Fruit fly (Drosophila melanogaster) whole organism: ENCODE data around the gene Lrr47.

ENCODE experiments used
- CG8478 ChIP-seq: fragments of >200 bp; optimal IDR thresholded peaks from 2 replicates; lab custom pipeline; 2018; ENCODE audit warnings: inconsistent platforms
- Dll ChIP-seq: fragments of >200 bp; optimal IDR thresholded peaks from 2 replicates; lab custom pipeline; 2017
- EcR ChIP-seq, 2 experiments: fragments of >200 bp; optimal IDR thresholded peaks; 2 replicates each; lab custom pipeline; 2017; ENCODE audit warnings: missing biosample characterization in 2 of 2, missing genetic modification characterization in 2 of 2, missing genetic modification reagents in 2 of 2
- pan ChIP-seq: fragments of >200 bp; optimal IDR thresholded peaks from 2 replicates; lab custom pipeline; 2017
- psq ChIP-seq: fragments of >200 bp; optimal IDR thresholded peaks from 2 replicates; lab custom pipeline; 2017
- usp ChIP-seq: fragments of >200 bp; optimal IDR thresholded peaks from 2 replicates; lab custom pipeline; 2017; ENCODE audit warnings: missing biosample characterization, missing genetic modification characterization, mixed read lengths

Lrr47 gene

DNA sequence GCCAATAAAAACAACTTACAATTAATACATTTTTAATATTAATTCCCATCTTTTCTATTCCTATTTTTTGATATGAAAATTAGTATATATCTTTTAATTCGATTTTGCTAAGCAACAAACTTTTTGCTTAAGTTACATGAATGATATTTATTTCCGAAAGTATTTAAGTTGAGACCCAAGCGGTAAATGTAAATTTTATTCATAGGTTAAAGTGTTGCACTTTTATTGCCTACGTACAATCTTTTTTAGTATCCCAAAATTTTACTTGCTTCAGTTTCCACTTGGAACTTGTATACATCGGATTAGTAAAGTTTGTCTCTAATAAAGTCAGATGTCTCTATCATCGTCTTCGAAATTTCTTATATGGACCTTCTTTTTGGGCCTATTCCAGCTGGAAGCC, 14.4 kb downstream of the Lrr47 start, which contains the start of gene CG18301:
Gene CG18301, plus strand, starts transcription at position 301 of the 400 bp plus-strand sequence.
- TF ChIP-seq psq (lab: Kevin White, UChicago) (no peak), pan (lab: Kevin White, UChicago) (no peak), CG8478 (no peak), usp (GFP tag; lab: Kevin White, UChicago) (no peak)

DNA sequence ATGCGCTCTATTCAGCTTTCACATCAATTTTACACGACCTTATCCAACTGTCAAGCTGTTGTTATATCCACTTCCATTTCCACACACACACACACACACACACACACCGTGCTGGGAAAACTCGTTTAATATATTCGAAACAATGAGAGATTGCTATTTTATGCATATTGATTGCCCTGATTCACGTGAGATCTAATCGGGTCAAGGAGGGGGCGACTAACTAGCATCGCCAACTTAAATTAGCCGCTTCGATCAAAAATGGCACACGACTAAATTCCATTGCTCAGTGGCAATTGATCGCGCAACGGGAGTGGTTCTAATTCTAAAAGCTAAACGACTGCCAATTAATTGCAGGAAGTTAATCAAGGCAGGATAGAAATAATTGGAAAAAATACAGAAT, 16.9 kb downstream of the Lrr47 start, which contains the start of gene CG18302:
Gene CG18302, plus strand, starts transcription at position 301 of the 400 bp plus-strand sequence.
- no peak for TF ChIP-seq EcR (GFP tag; optimal IDR thresholded peaks at IDR 0.05; lab: Kevin White, UChicago)
- TF ChIP-seq CG8478 = no peak
- TF ChIP-seq usp (GFP tag; lab: Kevin White, UChicago) = no peak

DNA sequence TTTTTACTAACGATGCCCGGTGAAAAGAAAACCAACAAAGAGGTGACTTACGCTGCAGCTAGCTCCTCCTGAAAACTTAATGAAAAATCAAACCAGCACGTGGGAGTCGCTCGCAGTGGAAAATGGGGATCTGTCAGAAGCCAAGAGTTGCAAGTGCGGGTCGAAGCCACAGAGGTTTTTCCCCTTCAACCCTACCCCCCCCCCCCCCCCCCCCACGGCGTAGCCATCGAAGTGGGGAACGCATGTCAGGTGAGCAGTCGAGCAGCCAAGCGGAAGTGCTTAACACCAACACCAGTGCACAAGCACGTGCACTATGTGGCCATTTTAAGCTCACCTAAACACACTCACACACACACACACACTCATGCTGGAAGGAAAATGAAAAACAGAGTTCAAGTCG, 22.2 kb downstream of the Lrr47 start:
- no peak for TF ChIP-seq Dll (lab: Kevin White, UChicago)
- TF ChIP-seq psq (lab: Kevin White, UChicago) = no peak
- TF ChIP-seq CG8478 = no peak
- no peak for TF ChIP-seq usp (GFP tag; lab: Kevin White, UChicago)
- no peak for TF ChIP-seq pan (lab: Kevin White, UChicago)
- TF ChIP-seq EcR (GFP tag; optimal IDR thresholded peaks at IDR 0.05; lab: Kevin White, UChicago) = no peak

DNA sequence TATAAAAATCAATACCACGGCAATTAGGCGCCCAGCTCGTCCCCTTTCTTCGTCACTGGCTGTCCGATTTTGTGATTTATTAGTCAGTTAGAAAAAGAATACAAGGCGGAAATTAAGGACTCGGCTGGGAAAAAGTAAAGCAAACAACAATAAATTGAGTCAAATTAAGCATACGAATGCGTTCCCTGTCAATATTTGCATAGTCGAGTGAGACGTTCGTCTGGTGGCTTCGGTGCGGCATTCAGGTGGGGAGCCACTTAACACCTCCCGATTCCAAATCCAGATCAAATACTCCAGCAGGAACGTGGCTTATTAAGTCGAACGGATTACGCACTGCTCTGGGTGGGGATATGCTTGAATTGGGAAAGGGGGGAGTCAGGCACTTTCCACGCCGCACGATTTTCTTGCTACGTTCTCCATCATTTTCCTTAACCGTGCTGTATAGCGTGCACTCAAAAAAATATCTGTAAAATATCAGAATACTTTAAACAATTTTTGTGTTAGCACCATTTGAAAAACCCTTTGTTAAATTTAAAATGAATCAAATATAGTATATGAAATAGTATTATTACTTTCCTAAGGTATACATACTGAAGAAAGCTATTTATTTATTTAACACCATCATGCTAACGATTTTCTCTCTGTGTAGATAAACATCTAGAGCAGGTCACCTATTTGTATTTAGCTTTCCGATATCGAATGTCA, 26.1 kb downstream of the Lrr47 start:
- TF ChIP-seq pan (lab: Kevin White, UChicago) (no peak), CG8478 (no peak), psq (lab: Kevin White, UChicago) (no peak), EcR (GFP tag; optimal IDR thresholded peaks at IDR 0.05; lab: Kevin White, UChicago) (no peak), usp (GFP tag; lab: Kevin White, UChicago) (no peak), Dll (lab: Kevin White, UChicago) (no peak)

DNA sequence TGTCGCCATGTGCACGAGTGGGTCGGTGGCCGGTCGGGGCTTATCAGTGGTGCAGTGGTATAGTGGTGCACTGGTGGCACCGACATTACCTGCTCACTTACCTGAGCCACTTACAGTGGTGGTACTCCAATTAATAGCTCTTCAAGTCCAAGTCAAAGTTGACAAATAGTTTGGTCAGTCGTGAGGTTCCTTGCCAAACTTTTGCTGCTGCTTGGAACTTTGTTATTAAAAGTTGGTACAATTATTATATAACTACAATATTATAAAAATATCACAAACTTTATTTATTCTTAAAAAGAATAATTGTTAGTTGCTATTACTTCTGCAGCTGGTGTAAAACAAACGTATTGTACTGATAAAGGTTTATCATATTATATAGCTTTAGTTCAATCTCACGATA, 26.9 kb downstream of the Lrr47 start:
- TF ChIP-seq EcR (GFP tag; optimal IDR thresholded peaks at IDR 0.05; lab: Kevin White, UChicago) (no peak), pan (lab: Kevin White, UChicago) (no peak), CG8478 (no peak), psq (lab: Kevin White, UChicago) (no peak), Dll (lab: Kevin White, UChicago) (no peak), usp (GFP tag; lab: Kevin White, UChicago) (no peak)

DNA sequence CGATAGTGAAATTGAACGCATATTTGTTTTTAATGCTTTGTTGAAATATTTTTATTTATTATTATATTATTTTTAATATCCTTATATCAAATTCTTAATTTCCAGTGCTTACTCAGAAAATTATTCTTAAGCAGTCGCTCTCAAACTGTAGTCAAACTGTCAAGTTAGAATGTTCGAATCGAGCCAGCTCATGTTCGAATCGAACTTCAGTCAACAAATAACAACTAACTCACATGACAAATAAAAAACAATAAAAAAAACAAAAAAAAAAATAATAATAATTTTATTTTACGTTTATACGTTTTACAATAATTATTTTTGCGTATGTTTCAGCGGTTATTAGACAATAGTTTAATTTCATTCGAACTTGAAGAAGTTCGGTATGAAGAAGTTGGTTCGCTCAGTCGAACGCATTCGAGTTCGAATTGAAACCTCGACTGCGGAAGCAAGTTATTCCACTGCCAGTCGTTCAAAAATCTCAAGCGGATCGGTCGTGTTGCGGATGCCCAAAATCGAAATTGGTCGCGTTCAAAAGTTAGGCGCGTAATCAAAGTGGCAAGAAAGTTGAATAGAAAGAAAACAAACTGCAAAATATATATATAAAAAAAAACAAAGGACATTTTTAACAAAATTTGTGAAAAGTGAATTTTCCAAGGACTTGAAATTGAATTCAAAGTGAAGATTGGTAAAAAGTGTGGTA, 27.4 kb downstream of the Lrr47 start, which contains the start of gene Trim9:
Gene Trim9, plus strand, starts transcription at position 463 of the 700 bp plus-strand sequence.
- TF ChIP-seq Dll (lab: Kevin White, UChicago) (no peak), psq (lab: Kevin White, UChicago) (no peak), EcR (GFP tag; optimal IDR thresholded peaks at IDR 0.05; lab: Kevin White, UChicago) (no peak), usp (GFP tag; lab: Kevin White, UChicago) (no peak), pan (lab: Kevin White, UChicago) (no peak), CG8478 (no peak)

DNA sequence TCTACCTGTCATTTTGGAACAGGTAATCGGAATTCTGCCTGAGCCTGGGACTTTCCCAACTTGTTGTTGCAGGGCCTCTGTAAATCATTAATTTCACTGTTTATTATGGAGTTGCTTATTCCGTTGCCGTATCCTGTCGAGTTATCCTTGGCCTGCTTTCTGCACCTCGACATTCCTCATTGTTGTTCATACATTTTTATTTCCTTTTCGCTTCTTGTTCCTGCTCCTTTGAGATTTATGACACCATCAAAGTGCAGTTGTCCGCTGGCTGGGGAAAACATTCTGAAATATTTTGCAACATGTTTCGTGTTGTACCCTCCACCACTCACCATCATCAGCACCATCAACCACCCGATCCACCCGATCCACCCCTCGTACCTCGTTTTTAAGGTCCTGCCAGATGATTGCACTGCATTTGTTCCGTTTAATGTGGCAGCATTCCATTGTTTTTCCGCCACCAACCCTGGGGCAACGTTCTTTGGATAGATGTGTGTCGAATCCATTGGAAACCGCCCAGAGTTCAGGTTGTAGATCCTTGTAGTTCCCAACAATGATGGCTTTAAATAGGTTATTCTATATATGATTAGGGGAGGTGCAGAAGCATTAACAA, 31.8 kb downstream of the Lrr47 start:
- TF ChIP-seq psq (lab: Kevin White, UChicago) = no peak
- TF ChIP-seq Dll (lab: Kevin White, UChicago) = no peak
- no peak for TF ChIP-seq pan (lab: Kevin White, UChicago)
- TF ChIP-seq CG8478 = no peak
- no peak for TF ChIP-seq EcR (GFP tag; optimal IDR thresholded peaks at IDR 0.05; lab: Kevin White, UChicago)
- no peak for TF ChIP-seq usp (GFP tag; lab: Kevin White, UChicago)

DNA sequence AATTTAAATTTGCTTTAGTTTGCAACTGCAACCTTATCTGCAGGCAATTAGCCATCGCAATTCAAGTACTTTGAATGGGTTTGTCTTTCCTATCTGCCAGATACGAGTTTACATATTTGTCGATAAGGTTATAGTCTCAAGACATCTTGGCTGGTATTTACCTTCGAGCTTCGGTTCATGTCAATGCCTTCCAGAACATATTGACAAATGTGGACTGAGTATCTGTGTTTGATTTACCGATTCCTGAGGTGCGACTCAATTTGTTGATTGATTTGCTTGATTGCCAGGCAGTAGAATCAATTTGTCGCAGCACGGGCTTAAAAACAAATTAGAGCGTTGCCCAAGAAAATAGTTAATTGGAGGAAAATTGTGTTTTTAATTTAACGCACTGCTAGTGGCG, 35.7 kb downstream of the Lrr47 start:
- TF ChIP-seq EcR (GFP tag; optimal IDR thresholded peaks at IDR 0.05; lab: Kevin White, UChicago) = no peak
- no peak for TF ChIP-seq Dll (lab: Kevin White, UChicago)
- TF ChIP-seq psq (lab: Kevin White, UChicago) = no peak
- TF ChIP-seq usp (GFP tag; lab: Kevin White, UChicago) = no peak
- no peak for TF ChIP-seq pan (lab: Kevin White, UChicago)
- TF ChIP-seq CG8478 = no peak

DNA sequence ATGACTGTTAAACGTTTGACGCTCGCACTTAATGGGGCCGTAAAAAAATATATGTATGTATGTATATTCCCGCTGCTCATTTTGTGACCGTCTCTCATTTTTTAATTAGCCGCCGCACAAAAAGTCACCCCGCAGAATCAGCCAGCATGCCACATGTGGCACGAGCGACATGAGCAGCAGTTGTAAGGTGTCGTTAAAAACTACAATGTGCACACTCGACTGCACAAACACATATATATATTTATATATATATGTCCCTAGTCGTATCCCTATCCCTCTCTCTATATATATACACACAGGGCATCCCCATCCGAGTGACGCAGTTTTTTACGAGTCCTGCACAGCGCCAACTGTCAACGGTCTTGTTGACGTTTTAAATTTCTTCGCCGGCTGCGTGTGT, 36.6 kb downstream of the Lrr47 start:
- TF ChIP-seq Dll (lab: Kevin White, UChicago) = no peak
- no peak for TF ChIP-seq pan (lab: Kevin White, UChicago)
- no peak for TF ChIP-seq usp (GFP tag; lab: Kevin White, UChicago)
- TF ChIP-seq psq (lab: Kevin White, UChicago) = no peak
- no peak for TF ChIP-seq CG8478
- no peak for TF ChIP-seq EcR (GFP tag; optimal IDR thresholded peaks at IDR 0.05; lab: Kevin White, UChicago)

DNA sequence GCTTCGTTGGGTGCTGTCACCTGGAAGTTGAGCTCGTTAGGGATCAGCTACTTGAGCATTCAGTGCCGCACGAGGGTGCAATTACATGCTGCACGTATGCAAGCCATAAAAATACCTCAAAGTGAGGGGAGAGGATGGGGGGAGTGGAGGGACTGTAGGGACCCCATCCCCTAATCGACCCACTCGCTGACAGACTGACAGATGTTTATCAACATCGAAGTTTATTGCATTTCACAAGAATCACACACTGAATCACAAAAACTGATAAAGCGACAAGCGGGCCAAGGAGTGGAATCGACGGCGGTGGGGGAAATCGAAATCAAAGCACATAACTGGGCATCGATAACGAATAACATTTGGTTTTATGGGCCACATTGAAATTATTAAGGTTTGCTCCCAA, 37.5 kb downstream of the Lrr47 start:
- TF ChIP-seq psq (lab: Kevin White, UChicago) = no peak

DNA sequence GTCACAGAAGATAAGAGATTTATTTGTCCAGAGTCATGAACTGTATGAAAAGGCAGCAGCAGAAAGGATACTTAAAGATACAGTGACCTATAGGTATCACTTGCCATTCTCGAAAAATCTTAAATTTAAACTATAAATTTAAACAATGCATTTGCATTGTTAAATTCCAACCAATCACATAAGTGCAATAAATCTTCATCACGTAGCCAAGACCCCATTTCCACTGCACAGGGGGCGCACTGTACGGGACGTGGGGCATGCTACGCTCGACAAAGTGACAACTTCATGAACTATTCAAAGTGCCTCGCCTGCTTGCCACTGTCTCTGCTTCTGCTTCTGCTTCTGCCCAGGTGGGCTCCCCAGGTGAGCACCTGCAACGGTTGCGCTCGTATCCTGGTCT, 38.1 kb downstream of the Lrr47 start:
- no peak for TF ChIP-seq CG8478
- no peak for TF ChIP-seq pan (lab: Kevin White, UChicago)
- TF ChIP-seq psq (lab: Kevin White, UChicago) = no peak
- no peak for TF ChIP-seq EcR (GFP tag; optimal IDR thresholded peaks at IDR 0.05; lab: Kevin White, UChicago)
- TF ChIP-seq usp (GFP tag; lab: Kevin White, UChicago) = no peak
- TF ChIP-seq Dll (lab: Kevin White, UChicago) = no peak
